3 fruit fly cellular contexts compared by ENCODE assay signal in the genomic region with DNA sequence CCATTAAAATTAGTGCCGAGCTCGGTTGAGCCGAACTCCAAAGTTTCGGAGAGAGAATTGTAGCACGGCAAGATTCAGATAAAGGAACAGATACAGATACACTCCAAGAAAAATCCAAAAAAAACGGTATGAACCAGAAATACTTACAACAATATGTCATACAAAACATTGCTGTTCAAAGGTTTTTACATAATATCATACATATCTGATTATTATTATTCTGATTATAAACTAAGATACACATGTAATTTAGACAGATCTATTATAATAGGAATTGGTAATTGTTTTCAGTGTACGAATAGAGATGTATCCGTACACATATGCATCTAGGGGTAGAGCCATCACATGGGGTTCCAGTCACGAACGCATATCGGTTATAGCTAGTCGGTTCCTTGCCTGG.
A peak's percentile ranks its signal among the peaks of the same experiment; 100 is the strongest.
TF ChIP-seq lines count a peak whose summit lies in the region.

No protein-coding gene starts in this region.

- TF ChIP-seq CTCF in whole organism, embryonic (GFP tag; optimal IDR thresholded peaks at IDR 0.05; lab: Kevin White, UChicago) = no peak

TF ChIP-seq in whole organism, embryonic, 481 proteins besides CTCF, POLR2A, EP300 and RAD21 (continues in another document):
- peak; percentile 56 for TF ChIP-seq dmrt11E (tag; optimal IDR thresholded peaks at IDR 0.05; lab: Kevin White, UChicago)
- peak; percentile 59 for TF ChIP-seq CG2712 (tag; optimal IDR thresholded peaks at IDR 0.05; lab: Kevin White, UChicago)
- TF ChIP-seq CG10979 (tag; optimal IDR thresholded peaks at IDR 0.05; lab: Kevin White, UChicago) = peak; percentile 17
- no peak for TF ChIP-seq CG9609 (GFP tag; optimal IDR thresholded peaks at IDR 0.05; lab: Kevin White, UChicago)
- TF ChIP-seq CG16815 (GFP tag; optimal IDR thresholded peaks at IDR 0.05; lab: Kevin White, UChicago) = peak; percentile 25
- TF ChIP-seq row (GFP tag; IDR thresholded peaks at IDR 0.05; lab: Robert Waterston, UW) = peak; percentile 36; the same call in 1 of the 3 replicates
- TF ChIP-seq phol (tag; optimal IDR thresholded peaks at IDR 0.05; lab: Kevin White, UChicago) = peak; percentile 28
- peak; percentile 46 for TF ChIP-seq unpg (GFP tag; optimal IDR thresholded peaks at IDR 0.05; lab: Kevin White, UChicago)
- TF ChIP-seq ATbp (GFP tag; optimal IDR thresholded peaks at IDR 0.05; lab: Kevin White, UChicago) = no peak
- TF ChIP-seq MBD-R2 (GFP tag; IDR thresholded peaks at IDR 0.05; lab: Robert Waterston, UW) = no peak
- no peak for TF ChIP-seq BtbVII (GFP tag; optimal IDR thresholded peaks at IDR 0.05; lab: Kevin White, UChicago)
- TF ChIP-seq gce (GFP tag; IDR thresholded peaks at IDR 0.05; lab: Robert Waterston, UW) = no peak
- peak; percentile 52 for TF ChIP-seq Med (GFP tag; lab: Kevin White, UChicago)
- TF ChIP-seq CG10565 (GFP tag; optimal IDR thresholded peaks at IDR 0.05; lab: Kevin White, UChicago) = no peak
- TF ChIP-seq Neu2 (GFP tag; optimal IDR thresholded peaks at IDR 0.05; lab: Kevin White, UChicago; ENCODE audit: borderline replicate concordance) = no peak
- no peak for TF ChIP-seq dati (GFP tag; IDR thresholded peaks at IDR 0.05; lab: Robert Waterston, UW)
- no peak for TF ChIP-seq CG12104 (GFP tag; optimal IDR thresholded peaks at IDR 0.05; lab: Kevin White, UChicago)
- TF ChIP-seq tna (GFP tag; IDR thresholded peaks at IDR 0.05; lab: Robert Waterston, UW; ENCODE audit: partially characterized antibody) = no peak
- TF ChIP-seq CG7839 (tag; optimal IDR thresholded peaks at IDR 0.05; lab: Kevin White, UChicago) = peak; percentile 11
- peak; percentile 13 for TF ChIP-seq CG17359 (tag; optimal IDR thresholded peaks at IDR 0.05; lab: Kevin White, UChicago)
- no peak for TF ChIP-seq Antp (GFP tag; optimal IDR thresholded peaks at IDR 0.05; lab: Kevin White, UChicago)
- TF ChIP-seq gem (tag; optimal IDR thresholded peaks at IDR 0.05; lab: Kevin White, UChicago) = peak; percentile 62
- TF ChIP-seq CG17802 (tag; optimal IDR thresholded peaks at IDR 0.05; lab: Kevin White, UChicago) = no peak
- TF ChIP-seq CG9215 (GFP tag; IDR thresholded peaks at IDR 0.05; lab: Robert Waterston, UW) = no peak
- peak; percentile 28 for TF ChIP-seq nmo (GFP tag; optimal IDR thresholded peaks at IDR 0.05; lab: Kevin White, UChicago)
- peak; percentile 4 for TF ChIP-seq CG7556 (GFP tag; optimal IDR thresholded peaks at IDR 0.05; lab: Kevin White, UChicago)
- no peak for TF ChIP-seq hkb (optimal IDR thresholded peaks at IDR 0.05; lab: Kevin White, UChicago)
- 0 out of 2 replicates have a peak, but pooled peaks have one; percentile 15 for TF ChIP-seq hkb (GFP tag; IDR thresholded peaks at IDR 0.05; lab: Robert Waterston, UW)
- TF ChIP-seq CG12155 (GFP tag; optimal IDR thresholded peaks at IDR 0.05; lab: Kevin White, UChicago) = no peak

TF ChIP-seq in whole organism, prepupa, 60 proteins besides CTCF, POLR2A, EP300 and RAD21:
- TF ChIP-seq Ets96B (tag; optimal IDR thresholded peaks at IDR 0.05; lab: Kevin White, UChicago) (no peak), svp (GFP tag; lab: Kevin White, UChicago) (no peak), CG32006 (GFP tag; optimal IDR thresholded peaks at IDR 0.05; lab: Kevin White, UChicago) (peak; percentile 20), acj6 (GFP tag; optimal IDR thresholded peaks at IDR 0.05; lab: Kevin White, UChicago) (peak; percentile 0), CG11762 (GFP tag; optimal IDR thresholded peaks at IDR 0.05; lab: Kevin White, UChicago; ENCODE audit: insufficient read depth) (no peak), Blimp-1 (GFP tag; optimal IDR thresholded peaks at IDR 0.05; lab: Kevin White, UChicago) (no peak)

TF ChIP-seq in whole organism, pupa, 21 proteins besides CTCF, POLR2A, EP300 and RAD21:
- TF ChIP-seq CG9948 (tag; optimal IDR thresholded peaks at IDR 0.05; lab: Kevin White, UChicago) (peak; percentile 9), Snoo (tag; optimal IDR thresholded peaks at IDR 0.05; lab: Kevin White, UChicago) (no peak), CG8159 (tag; optimal IDR thresholded peaks at IDR 0.05; lab: Kevin White, UChicago) (peak; percentile 7)

Comparison
In these comparisons a context has a peak if more than half of its experiments do, and no peak if none do; other contexts are left out.
1. Of the 7 proteins assayed by ChIP-seq in both whole organism, embryonic and whole organism, prepupa: peak only in whole organism, embryonic: Sox102F; only in whole organism, prepupa: none; in both: none; in neither: 6.